Worm (Caenorhabditis elegans) whole organism, early embryonic: Measurements from ENCODE around the gene R09A8.5.

Source experiments
- hmg-4 ChIP-seq: fragments of 200-800 bp; sonication (Bioruptor generic); optimal IDR thresholded peaks from 2 replicates; lab custom pipeline; 2018; ENCODE audit warnings: mild to moderate bottlenecking, missing genetic modification characterization, missing compliant biosample characterization
- pes-1 ChIP-seq: fragments of 200-800 bp; sonication (Bioruptor generic); IDR thresholded peaks from 2 replicates; pipeline ENCODE4 v1.3.6; 2022; ENCODE audit warnings: missing genetic modification reagents, missing genetic modification characterization, missing compliant biosample characterization

ce11 chrX:12620310-12620709 is 20.0 kb downstream of the R09A8.5 start:
- TF ChIP-seq pes-1 (GFP tag; lab: Robert Waterston, UW) (no peak), hmg-4 (GFP tag; lab: Kevin White, UChicago) (no peak)
